Fruit fly (Drosophila melanogaster) whole organism, embryonic: ENCODE results near the gene CG11843.

Source experiments
- Ada2b ChIP-seq: fragments of 200-800 bp; sonication (Bioruptor generic); IDR thresholded peaks from 2 replicates; pipeline ENCODE4 v1.3.6; 2022; ENCODE audit warnings: missing biosample characterization, missing genetic modification characterization
- Atf6 ChIP-seq: fragments of 200-800 bp; sonication (Bioruptor generic); IDR thresholded peaks from 2 replicates; pipeline ENCODE4 v1.3.6; 2022; ENCODE audit warnings: missing biosample characterization, missing genetic modification characterization
- BtbVII ChIP-seq: fragments of 200-800 bp; sonication (Bioruptor generic); optimal IDR thresholded peaks from 3 replicates; lab custom pipeline; 2017; ENCODE audit warnings: missing biosample characterization, mild to moderate bottlenecking, missing genetic modification characterization
- Bteb2 ChIP-seq: fragments of 200-800 bp; sonication (Bioruptor generic); optimal IDR thresholded peaks from 2 replicates; lab custom pipeline; 2016; ENCODE audit warnings: missing biosample characterization, missing genetic modification characterization
- CG10366 ChIP-seq: fragments of 200-800 bp; sonication (Bioruptor generic); IDR thresholded peaks from 2 replicates; pipeline ENCODE4 v1.3.6; 2022; ENCODE audit warnings: missing biosample characterization, missing genetic modification characterization
- CG11398 ChIP-seq: fragments of 200-800 bp; sonication (Bioruptor generic); optimal IDR thresholded peaks from 2 replicates; lab custom pipeline; 2016; ENCODE audit warnings: missing biosample characterization, missing genetic modification characterization
- CG13424 ChIP-seq: fragments of 200-800 bp; sonication (Bioruptor generic); optimal IDR thresholded peaks from 2 replicates; lab custom pipeline; 2019; ENCODE audit warnings: missing biosample characterization, mild to moderate bottlenecking, missing genetic modification characterization, moderate library complexity
- CG13894 ChIP-seq: fragments of 200-800 bp; sonication (Bioruptor generic); optimal IDR thresholded peaks from 3 replicates; lab custom pipeline; 2018; ENCODE audit warnings: missing biosample characterization, mild to moderate bottlenecking, missing genetic modification characterization, moderate library complexity
- CG14014 ChIP-seq: fragments of 200-800 bp; sonication (Bioruptor generic); IDR thresholded peaks from 2 replicates; pipeline ENCODE4 v1.3.6; 2022; ENCODE audit warnings: missing biosample characterization, missing genetic modification characterization
- CG1603 ChIP-seq: fragments of 200-800 bp; sonication (Bioruptor generic); optimal IDR thresholded peaks from 2 replicates; lab custom pipeline; 2019; ENCODE audit warnings: missing biosample characterization, mild to moderate bottlenecking, missing genetic modification characterization, moderate library complexity
- CG17361 ChIP-seq: fragments of 200-800 bp; sonication (Bioruptor generic); IDR thresholded peaks from 3 replicates; pipeline ENCODE4 v1.3.6; 2022; ENCODE audit warnings: missing biosample characterization, missing genetic modification characterization
- CG2202 ChIP-seq: fragments of 200-800 bp; sonication (Bioruptor generic); optimal IDR thresholded peaks from 2 replicates; lab custom pipeline; 2018; ENCODE audit warnings: missing biosample characterization, mild to moderate bottlenecking, missing genetic modification characterization
- CG32532 ChIP-seq: fragments of 200-800 bp; sonication (Bioruptor generic); IDR thresholded peaks from 2 replicates; pipeline ENCODE4 v1.3.6; 2022; ENCODE audit warnings: missing biosample characterization, missing genetic modification characterization
- CG34422 ChIP-seq: fragments of 200-800 bp; sonication (Bioruptor generic); IDR thresholded peaks from 3 replicates; pipeline ENCODE4 v1.3.6; 2022; ENCODE audit warnings: missing biosample characterization, missing genetic modification characterization
- CG4707 ChIP-seq: fragments of 200-800 bp; sonication (Bioruptor generic); optimal IDR thresholded peaks from 2 replicates; lab custom pipeline; 2018; ENCODE audit warnings: missing biosample characterization, mild to moderate bottlenecking, missing genetic modification characterization, moderate library complexity
- CG6272 ChIP-seq: fragments of 200-800 bp; sonication (Bioruptor generic); IDR thresholded peaks from 2 replicates; pipeline ENCODE4 v1.3.6; 2022; ENCODE audit warnings: missing biosample characterization, missing genetic modification characterization
- CG6689 ChIP-seq: fragments of 200-800 bp; sonication (Bioruptor generic); IDR thresholded peaks from 2 replicates; pipeline ENCODE4 v1.3.6; 2022; ENCODE audit warnings: missing biosample characterization, missing genetic modification characterization
- CG7839 ChIP-seq: fragments of 200-800 bp; sonication (Bioruptor generic); optimal IDR thresholded peaks from 3 replicates; lab custom pipeline; 2018; ENCODE audit warnings: missing biosample characterization, mild to moderate bottlenecking, missing genetic modification characterization, moderate library complexity
- CG8281 ChIP-seq: fragments of 200-800 bp; sonication (Bioruptor generic); optimal IDR thresholded peaks from 2 replicates; lab custom pipeline; 2018; ENCODE audit warnings: missing biosample characterization, mild to moderate bottlenecking, missing genetic modification characterization, moderate library complexity
- CG9727 ChIP-seq: fragments of 200-800 bp; sonication (Bioruptor generic); optimal IDR thresholded peaks from 3 replicates; lab custom pipeline; 2017; ENCODE audit warnings: missing biosample characterization, mild to moderate bottlenecking, missing genetic modification characterization
- CG9817 ChIP-seq: fragments of 200-800 bp; sonication (Bioruptor generic); optimal IDR thresholded peaks from 2 replicates; lab custom pipeline; 2018; ENCODE audit warnings: missing biosample characterization, mild to moderate bottlenecking, missing genetic modification characterization, moderate library complexity
- Ets97D ChIP-seq: fragments of 200-800 bp; sonication (Bioruptor generic); optimal IDR thresholded peaks from 3 replicates; lab custom pipeline; 2016; ENCODE audit warnings: missing biosample characterization, missing genetic modification characterization
- Gug ChIP-seq: fragments of 200-800 bp; sonication (Bioruptor generic); IDR thresholded peaks from 4 replicates; pipeline ENCODE4 v1.3.6; 2022; ENCODE audit warnings: missing biosample characterization, missing genetic modification characterization
- HmgD ChIP-seq: fragments of 200-800 bp; sonication (Bioruptor generic); optimal IDR thresholded peaks from 3 replicates; lab custom pipeline; 2016; ENCODE audit warnings: missing biosample characterization, missing genetic modification characterization
- Hr78 ChIP-seq, 2 experiments: fragments of 200-800 bp in 1 of 2; fragments of >200 bp in 1 of 2; sonication (Bioruptor generic) in 1 of 2; optimal IDR thresholded peaks; 2 replicates each; lab custom pipeline; 2017 to 2019; ENCODE audit warnings: missing biosample characterization in 2 of 2, missing genetic modification characterization in 2 of 2, mild to moderate bottlenecking in 1 of 2, moderate library complexity in 1 of 2
- Hsf ChIP-seq: fragments of 200-800 bp; sonication (Bioruptor generic); optimal IDR thresholded peaks from 3 replicates; lab custom pipeline; 2016; ENCODE audit warnings: missing biosample characterization, missing genetic modification characterization
- Meics ChIP-seq: fragments of 200-800 bp; sonication (Bioruptor generic); optimal IDR thresholded peaks from 2 replicates; lab custom pipeline; 2017; ENCODE audit warnings: missing biosample characterization, mild to moderate bottlenecking, missing genetic modification characterization
- Pdp1 ChIP-seq, 2 experiments: fragments of 200-800 bp; sonication (Bioruptor generic); optimal IDR thresholded peaks; 3 replicates each; lab custom pipeline; 2016; ENCODE audit warnings: missing biosample characterization in 2 of 2, missing genetic modification characterization in 2 of 2, mild to moderate bottlenecking in 1 of 2, moderate library complexity in 1 of 2
- Rfx ChIP-seq: fragments of 200-800 bp; sonication (Bioruptor generic); IDR thresholded peaks from 2 replicates; pipeline ENCODE4 v1.3.6; 2022; ENCODE audit warnings: missing biosample characterization, missing genetic modification characterization
- al ChIP-seq: fragments of 200-800 bp; sonication (Bioruptor generic); IDR thresholded peaks from 2 replicates; pipeline ENCODE4 v1.3.6; 2022; ENCODE audit warnings: missing biosample characterization, missing genetic modification characterization
- ara ChIP-seq: fragments of 200-800 bp; sonication (Bioruptor generic); IDR thresholded peaks from 2 replicates; pipeline ENCODE4 v1.3.6; 2022; ENCODE audit warnings: missing biosample characterization, missing genetic modification characterization
- bsh ChIP-seq, 2 experiments: fragments of 200-800 bp; sonication (Bioruptor generic); optimal IDR thresholded peaks; 2 replicates each; lab custom pipeline; 2017 to 2018; ENCODE audit warnings: mild to moderate bottlenecking in 2 of 2, missing biosample characterization in 2 of 2, missing genetic modification characterization in 2 of 2, moderate library complexity in 1 of 2
- chn ChIP-seq: fragments of 200-800 bp; sonication (Bioruptor generic); optimal IDR thresholded peaks from 2 replicates; lab custom pipeline; 2016; ENCODE audit warnings: missing biosample characterization, missing genetic modification characterization
- ci ChIP-seq: fragments of 200-800 bp; sonication (Bioruptor generic); IDR thresholded peaks from 3 replicates; pipeline ENCODE4 v1.3.6; 2022; ENCODE audit warnings: missing biosample characterization, missing genetic modification characterization
- dmrt99B ChIP-seq: fragments of 200-800 bp; sonication (Bioruptor generic); optimal IDR thresholded peaks from 2 replicates; lab custom pipeline; 2018; ENCODE audit warnings: missing biosample characterization, mild to moderate bottlenecking, missing genetic modification characterization, moderate library complexity
- fd96Cb ChIP-seq: fragments of 200-800 bp; sonication (Bioruptor generic); optimal IDR thresholded peaks from 2 replicates; lab custom pipeline; 2018; ENCODE audit warnings: missing biosample characterization, mild to moderate bottlenecking, missing genetic modification characterization, moderate library complexity
- gcm ChIP-seq: fragments of 200-800 bp; sonication (Bioruptor generic); optimal IDR thresholded peaks from 2 replicates; lab custom pipeline; 2019; ENCODE audit warnings: missing biosample characterization, mild to moderate bottlenecking, missing genetic modification characterization, moderate library complexity
- gro ChIP-seq: fragments of 200-800 bp; sonication (Bioruptor generic); optimal IDR thresholded peaks from 2 replicates; lab custom pipeline; 2016; ENCODE audit warnings: missing biosample characterization, missing genetic modification characterization
- lmd ChIP-seq: fragments of 200-800 bp; sonication (Bioruptor generic); IDR thresholded peaks from 2 replicates; pipeline ENCODE4 v1.3.6; 2022; ENCODE audit warnings: missing biosample characterization, missing genetic modification characterization
- nom ChIP-seq: fragments of 200-800 bp; sonication (Bioruptor generic); optimal IDR thresholded peaks from 2 replicates; lab custom pipeline; 2017; ENCODE audit warnings: missing biosample characterization, missing genetic modification characterization, mild to moderate bottlenecking, moderate library complexity, missing genetic modification reagents
- peb ChIP-seq: fragments of 200-800 bp; sonication (Bioruptor generic); IDR thresholded peaks from 2 replicates; pipeline ENCODE4 v1.3.6; 2022; ENCODE audit warnings: missing biosample characterization, missing genetic modification characterization
- phol ChIP-seq: fragments of 200-800 bp; sonication (Bioruptor generic); optimal IDR thresholded peaks from 3 replicates; lab custom pipeline; 2018; ENCODE audit warnings: missing biosample characterization, mild to moderate bottlenecking, missing genetic modification characterization, moderate library complexity
- stwl ChIP-seq: fragments of 200-800 bp; sonication (Bioruptor generic); optimal IDR thresholded peaks from 3 replicates; lab custom pipeline; 2018; ENCODE audit warnings: missing biosample characterization, mild to moderate bottlenecking, missing genetic modification characterization, moderate library complexity
- tll ChIP-seq, 2 experiments: fragments of 200-800 bp in 1 of 2; fragments of >200 bp in 1 of 2; sonication (Bioruptor generic) in 1 of 2; optimal IDR thresholded peaks; 2 replicates each; lab custom pipeline; 2017 to 2019; ENCODE audit warnings: missing biosample characterization in 2 of 2, missing genetic modification characterization in 2 of 2, mild to moderate bottlenecking in 1 of 2, moderate library complexity in 1 of 2
- vvl ChIP-seq: fragments of 200-800 bp; sonication (Bioruptor generic); IDR thresholded peaks from 2 replicates; pipeline ENCODE4 v1.3.6; 2022; ENCODE audit warnings: missing biosample characterization, missing genetic modification characterization
- wek ChIP-seq: fragments of 200-800 bp; sonication (Bioruptor generic); optimal IDR thresholded peaks from 3 replicates; lab custom pipeline; 2018; ENCODE audit warnings: missing biosample characterization, mild to moderate bottlenecking, missing genetic modification characterization, moderate library complexity
- wor ChIP-seq: fragments of 200-800 bp; sonication (Bioruptor generic); IDR thresholded peaks from 2 replicates; pipeline ENCODE4 v1.3.6; 2022; ENCODE audit warnings: missing biosample characterization, missing genetic modification characterization
- yki ChIP-seq: fragments of >200 bp; optimal IDR thresholded peaks from 3 replicates; lab custom pipeline; 2018

Gene CG11843

dm6 chr3R:29068430-29069207 is 14.5 kb downstream of the CG11843 start (continued):
- TF ChIP-seq bsh (GFP tag; optimal IDR thresholded peaks at IDR 0.05; lab: Kevin White, UChicago) = peak in 1 of 2 experiments; percentile 17
- peak; percentile 17 for TF ChIP-seq fd96Cb (tag; lab: Kevin White, UChicago)
- TF ChIP-seq ci (GFP tag; lab: Robert Waterston, UW) = 0 out of 3 replicates have a peak, but pooled peaks have one; percentile 61
- TF ChIP-seq peb (GFP tag; lab: Robert Waterston, UW) = no peak
- peak; percentile 52 for TF ChIP-seq vvl (GFP tag; lab: Robert Waterston, UW)
- TF ChIP-seq CG13424 (tag; lab: Kevin White, UChicago) = peak; percentile 53
- no peak for TF ChIP-seq CG2202 (tag; lab: Kevin White, UChicago)
- TF ChIP-seq al (GFP tag; lab: Robert Waterston, UW) = no peak
- TF ChIP-seq CG6272 (GFP tag; lab: Robert Waterston, UW) = 0 out of 2 replicates have a peak, but pooled peaks have one; percentile 17
- peak; percentile 50 for TF ChIP-seq Ada2b (GFP tag; lab: Robert Waterston, UW)
- peak; percentile 17 for TF ChIP-seq BtbVII (GFP tag; lab: Kevin White, UChicago)
- TF ChIP-seq CG34422 (GFP tag; lab: Robert Waterston, UW) = peak; percentile 72; the same call in 1 of the 3 replicates
- TF ChIP-seq ara (GFP tag; lab: Robert Waterston, UW) = peak; percentile 51; the same call in 1 of the 2 replicates
- TF ChIP-seq Hsf (GFP tag; lab: Kevin White, UChicago) = peak; percentile 26
- TF ChIP-seq phol (tag; lab: Kevin White, UChicago) = peak; percentile 39
- peak; percentile 32; the same call in 1 of the 3 replicates for TF ChIP-seq CG17361
- TF ChIP-seq Bteb2 = peak; percentile 16
- TF ChIP-seq CG32532 (GFP tag; lab: Robert Waterston, UW) = peak; percentile 65; the same call in 1 of the 2 replicates
- peak; percentile 28 for TF ChIP-seq gro (GFP tag; lab: Kevin White, UChicago)
- TF ChIP-seq CG6689 (GFP tag; lab: Robert Waterston, UW) = peak; percentile 55
- peak in 1 of 2 experiments; percentile 31 for TF ChIP-seq Pdp1 (GFP tag; optimal IDR thresholded peaks at IDR 0.05; lab: Kevin White, UChicago)
- peak; percentile 46 for TF ChIP-seq Meics (GFP tag; lab: Kevin White, UChicago)
- no peak for TF ChIP-seq CG4707 (GFP tag; lab: Kevin White, UChicago)
- peak; percentile 57 for TF ChIP-seq CG9727 (GFP tag; lab: Kevin White, UChicago)
- 0 out of 2 replicates have a peak, but pooled peaks have one; percentile 22 for TF ChIP-seq wor (GFP tag; lab: Robert Waterston, UW)
- no peak for TF ChIP-seq HmgD (GFP tag; lab: Kevin White, UChicago)
- peak; percentile 40; the same call in 1 of the 2 replicates for TF ChIP-seq CG14014 (GFP tag; lab: Robert Waterston, UW)
- TF ChIP-seq chn (GFP tag; lab: Kevin White, UChicago) = peak; percentile 22
- peak; percentile 21; the same call in 1 of the 2 replicates for TF ChIP-seq CG10366 (GFP tag; lab: Robert Waterston, UW)
- peak; percentile 42 for TF ChIP-seq CG9817 (tag; lab: Kevin White, UChicago)
- TF ChIP-seq CG8281 (tag; lab: Kevin White, UChicago) = peak; percentile 17
- peak; percentile 32 for TF ChIP-seq CG13894 (tag; lab: Kevin White, UChicago)
- no peak for TF ChIP-seq Hr78 (GFP tag; optimal IDR thresholded peaks at IDR 0.05; lab: Kevin White, UChicago)
- peak; percentile 7; the same call in 2 of the 4 replicates for TF ChIP-seq Gug (GFP tag; lab: Robert Waterston, UW)
- peak; percentile 61 for TF ChIP-seq dmrt99B (tag; lab: Kevin White, UChicago)
- peak; percentile 72 for TF ChIP-seq Rfx (GFP tag; lab: Robert Waterston, UW)
- no peak for TF ChIP-seq Ets97D (GFP tag; lab: Kevin White, UChicago)
- TF ChIP-seq nom (GFP tag; lab: Kevin White, UChicago) = no peak
- peak; percentile 61; the same call in 1 of the 2 replicates for TF ChIP-seq lmd (GFP tag; lab: Robert Waterston, UW)
- TF ChIP-seq tll (GFP tag; optimal IDR thresholded peaks at IDR 0.05; lab: Kevin White, UChicago) = no peak
- TF ChIP-seq gcm (GFP tag; lab: Kevin White, UChicago) = peak; percentile 18
- peak; percentile 35 for TF ChIP-seq CG11398 (GFP tag; lab: Kevin White, UChicago)
- TF ChIP-seq yki (lab: Kevin White, UChicago) = no peak
- TF ChIP-seq CG1603 (tag; lab: Kevin White, UChicago) = peak; percentile 61
- TF ChIP-seq Atf6 = 0 out of 2 replicates have a peak, but pooled peaks have one; percentile 30
- TF ChIP-seq stwl (tag; lab: Kevin White, UChicago) = peak; percentile 50
- TF ChIP-seq wek (GFP tag; lab: Kevin White, UChicago) = no peak
- TF ChIP-seq CG7839 (tag; lab: Kevin White, UChicago) = peak; percentile 59
